Worm (Caenorhabditis elegans) whole organism, late embryonic: ENCODE measurements around the gene par-3.

ENCODE experiments used
- ceh-30 ChIP-seq: fragments of 150-350 bp; optimal IDR thresholded peaks from 2 replicates; lab custom pipeline; 2014; ENCODE audit warnings: missing biosample characterization, missing genetic modification characterization
- lin-11 ChIP-seq: fragments of 200-800 bp; sonication (Bioruptor generic); optimal IDR thresholded peaks from 2 replicates; lab custom pipeline; 2018; ENCODE audit warnings: mild to moderate bottlenecking, missing genetic modification characterization, missing compliant biosample characterization
- nhr-11 ChIP-seq: fragments of 150-350 bp; optimal IDR thresholded peaks from 2 replicates; lab custom pipeline; 2014; ENCODE audit warnings: missing biosample characterization, missing genetic modification characterization
- pax-1 ChIP-seq: fragments of 150-350 bp; optimal IDR thresholded peaks from 2 replicates; lab custom pipeline; 2014; ENCODE audit warnings: missing biosample characterization, missing genetic modification characterization

DNA sequence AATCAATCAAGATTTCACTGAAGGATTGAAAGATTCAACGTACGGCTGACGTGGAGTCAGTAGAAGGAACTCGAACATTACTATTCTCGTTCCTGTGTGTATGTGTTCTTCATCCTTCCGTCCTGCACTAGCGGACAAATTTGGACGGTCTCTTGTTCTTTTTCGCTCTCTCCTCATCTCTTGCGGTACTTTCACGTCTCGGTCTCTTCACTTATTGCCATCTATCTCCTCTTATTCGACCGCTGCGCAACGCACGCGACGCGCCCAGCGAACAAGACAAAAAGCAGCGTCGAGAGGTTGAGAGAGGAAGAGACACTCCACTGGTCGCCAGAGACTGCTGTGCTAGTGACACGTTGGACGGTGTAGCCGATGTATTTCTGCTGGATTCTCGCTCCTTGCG, 51.4 kb downstream of the par-3 start:
- TF ChIP-seq nhr-11 (no peak), ceh-30 (tag; lab: Kevin White, UChicago) (no peak), lin-11 (tag; lab: Kevin White, UChicago) (no peak), pax-1 (no peak)
